Worm (Caenorhabditis elegans): ENCODE data around the gene H10D18.5.

ce11 chrV:3774653-3775052 is 56.9 kb downstream of the H10D18.5 start:
- TF ChIP-seq pha-4 (tag; optimal IDR thresholded peaks at IDR 0.05) (no peak), pat-9 (tag; optimal IDR thresholded peaks at IDR 0.05) (no peak), mec-3 (tag; optimal IDR thresholded peaks at IDR 0.05; ENCODE audit: borderline replicate concordance) (no peak), npax-4 (tag; optimal IDR thresholded peaks at IDR 0.05) (no peak), ttx-3 (tag; optimal IDR thresholded peaks at IDR 0.05) (no peak), pha-2 (tag; optimal IDR thresholded peaks at IDR 0.05) (no peak), ama-1 (optimal IDR thresholded peaks at IDR 0.05) (no peak)

All from whole organism, late embryonic.